Worm (Caenorhabditis elegans) whole organism, L2 larva: ENCODE data around the gene srd-54.

Source experiments
- C34F6.9 ChIP-seq: fragments of 150-350 bp; optimal IDR thresholded peaks from 2 replicates; lab custom pipeline; 2014; ENCODE audit warnings: missing biosample characterization, missing genetic modification characterization
- Y55F3AM.14 ChIP-seq: fragments of 200-800 bp; sonication (Bioruptor generic); optimal IDR thresholded peaks from 2 replicates; lab custom pipeline; 2018; ENCODE audit warnings: mild to moderate bottlenecking, missing genetic modification characterization, missing compliant biosample characterization
- ZK546.5 ChIP-seq: sonication (generic microtip); optimal IDR thresholded peaks from 2 replicates; lab custom pipeline; 2017; ENCODE audit warnings: missing biosample characterization, missing genetic modification characterization
- aly-2 ChIP-seq: fragments of 150-350 bp; optimal IDR thresholded peaks from 2 replicates; lab custom pipeline; 2014; ENCODE audit warnings: missing biosample characterization, missing genetic modification characterization
- ama-1 ChIP-seq: fragments of 150-350 bp; optimal IDR thresholded peaks from 2 replicates; lab custom pipeline; 2018; ENCODE audit warnings: inconsistent platforms
- blmp-1 ChIP-seq: sonication (generic microtip); optimal IDR thresholded peaks from 2 replicates; lab custom pipeline; 2017; ENCODE audit warnings: missing genetic modification characterization, mild to moderate bottlenecking, missing compliant biosample characterization, antibody characterized with exemption, moderate library complexity; ENCODE audit not compliant: insufficient read depth
- ceh-16 ChIP-seq: fragments of 150-350 bp; optimal IDR thresholded peaks from 2 replicates; lab custom pipeline; 2014; ENCODE audit warnings: missing biosample characterization, missing genetic modification characterization
- crh-2 ChIP-seq: sonication (generic microtip); optimal IDR thresholded peaks from 2 replicates; lab custom pipeline; 2017; ENCODE audit warnings: missing biosample characterization, missing genetic modification characterization
- dmd-4 ChIP-seq: sonication (generic microtip); optimal IDR thresholded peaks from 2 replicates; lab custom pipeline; 2017; ENCODE audit warnings: missing biosample characterization, missing genetic modification characterization
- egl-27 ChIP-seq: sonication (generic microtip); optimal IDR thresholded peaks from 3 replicates; lab custom pipeline; 2017; ENCODE audit warnings: missing biosample characterization, missing genetic modification reagents, missing genetic modification characterization
- elt-1 ChIP-seq: fragments of 150-350 bp; optimal IDR thresholded peaks from 2 replicates; lab custom pipeline; 2014; ENCODE audit warnings: missing biosample characterization, missing genetic modification characterization
- elt-3 ChIP-seq: sonication (generic microtip); optimal IDR thresholded peaks from 2 replicates; lab custom pipeline; 2017; ENCODE audit warnings: missing biosample characterization, missing genetic modification characterization
- fos-1 ChIP-seq: fragments of 150-350 bp; optimal IDR thresholded peaks from 2 replicates; lab custom pipeline; 2014; ENCODE audit warnings: missing biosample characterization, missing genetic modification characterization
- gmeb-1 ChIP-seq: fragments of 150-350 bp; optimal IDR thresholded peaks from 2 replicates; lab custom pipeline; 2014; ENCODE audit warnings: missing biosample characterization, missing genetic modification characterization
- lin-13 ChIP-seq: fragments of 150-350 bp; optimal IDR thresholded peaks from 2 replicates; lab custom pipeline; 2014; ENCODE audit warnings: missing biosample characterization, missing genetic modification reagents, missing genetic modification characterization
- lin-39 ChIP-seq: fragments of 150-350 bp; optimal IDR thresholded peaks from 2 replicates; lab custom pipeline; 2014; ENCODE audit warnings: missing biosample characterization, missing genetic modification reagents, missing genetic modification characterization
- lsy-2 ChIP-seq, 2 experiments: fragments of 150-350 bp in 1 of 2; sonication (generic microtip) in 1 of 2; optimal IDR thresholded peaks; 2 replicates each; lab custom pipeline; 2014 to 2017; ENCODE audit warnings: missing biosample characterization in 2 of 2, missing genetic modification characterization in 2 of 2
- mab-5 ChIP-seq: fragments of 150-350 bp; optimal IDR thresholded peaks from 2 replicates; lab custom pipeline; 2014; ENCODE audit warnings: missing biosample characterization, missing genetic modification characterization
- mdl-1 ChIP-seq, 2 experiments: fragments of 150-350 bp in 1 of 2; sonication (generic microtip) in 1 of 2; optimal IDR thresholded peaks; 2 replicates each; lab custom pipeline; 2017; ENCODE audit warnings: missing biosample characterization in 2 of 2, missing genetic modification characterization in 2 of 2
- nhr-10 ChIP-seq: sonication (generic microtip); optimal IDR thresholded peaks from 2 replicates; lab custom pipeline; 2017; ENCODE audit warnings: missing biosample characterization, missing genetic modification characterization
- nhr-11 ChIP-seq: fragments of 150-350 bp; optimal IDR thresholded peaks from 2 replicates; lab custom pipeline; 2014; ENCODE audit warnings: missing biosample characterization, missing genetic modification characterization
- nhr-129 ChIP-seq: fragments of 150-350 bp; optimal IDR thresholded peaks from 2 replicates; lab custom pipeline; 2014; ENCODE audit warnings: missing biosample characterization, missing genetic modification characterization
- nhr-21 ChIP-seq: fragments of 150-350 bp; optimal IDR thresholded peaks from 2 replicates; lab custom pipeline; 2014; ENCODE audit warnings: missing biosample characterization, missing genetic modification characterization
- nhr-23 ChIP-seq: fragments of 150-350 bp; optimal IDR thresholded peaks from 2 replicates; lab custom pipeline; 2014; ENCODE audit warnings: missing biosample characterization, missing genetic modification reagents, missing genetic modification characterization
- nhr-237 ChIP-seq: fragments of 150-350 bp; optimal IDR thresholded peaks from 2 replicates; lab custom pipeline; 2014; ENCODE audit warnings: missing biosample characterization, missing genetic modification characterization
- nhr-25 ChIP-seq: fragments of 150-350 bp; sonication (generic microtip); optimal IDR thresholded peaks from 3 replicates; lab custom pipeline; 2014; ENCODE audit warnings: missing biosample characterization, missing genetic modification characterization
- nhr-6 ChIP-seq: fragments of 150-350 bp; optimal IDR thresholded peaks from 2 replicates; lab custom pipeline; 2014; ENCODE audit warnings: missing biosample characterization, missing genetic modification characterization
- nhr-77 ChIP-seq: fragments of 150-350 bp; optimal IDR thresholded peaks from 2 replicates; lab custom pipeline; 2014; ENCODE audit warnings: missing biosample characterization, missing genetic modification characterization
- peb-1 ChIP-seq: fragments of 150-350 bp; optimal IDR thresholded peaks from 2 replicates; lab custom pipeline; 2014; ENCODE audit warnings: missing biosample characterization, missing genetic modification characterization
- sem-4 ChIP-seq: fragments of 150-350 bp; optimal IDR thresholded peaks from 2 replicates; lab custom pipeline; 2014; ENCODE audit warnings: missing biosample characterization, missing genetic modification reagents, missing genetic modification characterization
- skn-1 ChIP-seq: sonication (generic microtip); optimal IDR thresholded peaks from 2 replicates; lab custom pipeline; 2017; ENCODE audit warnings: missing biosample characterization, missing genetic modification characterization
- sma-3 ChIP-seq: sonication (generic microtip); optimal IDR thresholded peaks from 2 replicates; lab custom pipeline; 2016; ENCODE audit warnings: missing genetic modification reagents, missing genetic modification characterization, missing compliant biosample characterization
- snpc-4 ChIP-seq: fragments of 150-350 bp; optimal IDR thresholded peaks from 2 replicates; lab custom pipeline; 2014; ENCODE audit warnings: missing biosample characterization, missing genetic modification characterization
- unc-39 ChIP-seq: fragments of 150-350 bp; optimal IDR thresholded peaks from 2 replicates; lab custom pipeline; 2014; ENCODE audit warnings: missing biosample characterization, missing genetic modification characterization
- unc-55 ChIP-seq: fragments of 150-350 bp; sonication (generic microtip); optimal IDR thresholded peaks from 3 replicates; lab custom pipeline; 2014; ENCODE audit warnings: missing biosample characterization, missing genetic modification reagents, missing genetic modification characterization
- unc-62 ChIP-seq: fragments of 150-350 bp; optimal IDR thresholded peaks from 2 replicates; lab custom pipeline; 2014; ENCODE audit warnings: missing biosample characterization, missing genetic modification reagents, missing genetic modification characterization
- zag-1 ChIP-seq: fragments of 150-350 bp; optimal IDR thresholded peaks from 2 replicates; lab custom pipeline; 2014; ENCODE audit warnings: missing biosample characterization, missing genetic modification characterization
- ztf-1 ChIP-seq: fragments of 200-800 bp; sonication (Bioruptor generic); conservative IDR thresholded peaks from 2 replicates; pipeline ENCODE4 v1.3.6; 2022; ENCODE audit warnings: missing genetic modification characterization, missing compliant biosample characterization

Gene srd-54

ce11 chrII:7393922-7394689, 38.3 kb upstream of the srd-54 start:
- no peak for TF ChIP-seq ceh-16 (tag; lab: Kevin White, UChicago)
- TF ChIP-seq sem-4 (tag; lab: Kevin White, UChicago) = peak; percentile 17
- TF ChIP-seq C34F6.9 = peak; percentile 27
- no peak for TF ChIP-seq nhr-237 (tag; lab: Kevin White, UChicago)
- TF ChIP-seq unc-62 = no peak
- TF ChIP-seq lsy-2 (tag; optimal IDR thresholded peaks at IDR 0.05; lab: Kevin White, UChicago) = peak in 1 of 2 experiments; percentile 27
- TF ChIP-seq nhr-25 (tag; lab: Kevin White, UChicago) = peak; percentile 15

ce11 chrII:7394690-7395054, 37.8 kb upstream of the srd-54 start, which contains the start of gene bath-44:
Gene bath-44 (plus strand): TSS chrII:7394955.
- no peak for TF ChIP-seq nhr-77 (tag; lab: Kevin White, UChicago)
- no peak for TF ChIP-seq ZK546.5 (tag; lab: Kevin White, UChicago)
- TF ChIP-seq lsy-2 (tag; optimal IDR thresholded peaks at IDR 0.05; lab: Kevin White, UChicago) = no peak
- no peak for TF ChIP-seq nhr-10 (tag; lab: Kevin White, UChicago)
- no peak for TF ChIP-seq elt-3 (tag; lab: Kevin White, UChicago)
- no peak for TF ChIP-seq aly-2
- no peak for TF ChIP-seq nhr-23 (tag; lab: Kevin White, UChicago)
- no peak for TF ChIP-seq C34F6.9
- no peak for TF ChIP-seq nhr-6 (tag; lab: Kevin White, UChicago)
- TF ChIP-seq nhr-129 = no peak
- no peak for TF ChIP-seq nhr-11 (tag; lab: Kevin White, UChicago)

- TF ChIP-seq crh-2 = no peak
- no peak for TF ChIP-seq mab-5 (tag; lab: Kevin White, UChicago)
- TF ChIP-seq nhr-23 (tag; lab: Kevin White, UChicago) = no peak
- TF ChIP-seq skn-1 (tag; lab: Kevin White, UChicago) = no peak
- no peak for TF ChIP-seq lin-13
- no peak for TF ChIP-seq zag-1 (tag; lab: Kevin White, UChicago)
- TF ChIP-seq lin-39 (tag; lab: Kevin White, UChicago) = no peak
- no peak for TF ChIP-seq elt-3 (tag; lab: Kevin White, UChicago)
- no peak for TF ChIP-seq sem-4 (tag; lab: Kevin White, UChicago)
- no peak for TF ChIP-seq fos-1
Observed at ce11 chrII:7396081-7396480, 36.3 kb upstream of the srd-54 start.

ce11 chrII:7397273-7397840, 35.1 kb upstream of the srd-54 start:
- TF ChIP-seq lsy-2 (tag; optimal IDR thresholded peaks at IDR 0.05; lab: Kevin White, UChicago) = peak in 1 of 2 experiments; percentile 17
- TF ChIP-seq sem-4 (tag; lab: Kevin White, UChicago) = peak; percentile 28
- no peak for TF ChIP-seq Y55F3AM.14 (GFP tag; lab: Kevin White, UChicago)
- no peak for TF ChIP-seq lin-39 (tag; lab: Kevin White, UChicago)
- TF ChIP-seq elt-1 (tag; lab: Kevin White, UChicago) = no peak
- peak; percentile 24 for TF ChIP-seq nhr-21 (tag; lab: Kevin White, UChicago)
- no peak for TF ChIP-seq ZK546.5 (tag; lab: Kevin White, UChicago)
- TF ChIP-seq gmeb-1 (tag; lab: Kevin White, UChicago) = no peak
- no peak for TF ChIP-seq unc-39
- TF ChIP-seq mdl-1 (tag; optimal IDR thresholded peaks at IDR 0.05; lab: Kevin White, UChicago) = no peak
- TF ChIP-seq nhr-25 (tag; lab: Kevin White, UChicago) = peak; percentile 25
- TF ChIP-seq ztf-1 (GFP tag; lab: Robert Waterston, UW) = no peak
- peak; percentile 33 for TF ChIP-seq sma-3 (GFP tag; lab: Kevin White, UChicago)
- peak; percentile 0 for TF ChIP-seq ama-1
- TF ChIP-seq egl-27 (tag; lab: Kevin White, UChicago) = no peak

- TF ChIP-seq sma-3 (GFP tag; lab: Kevin White, UChicago) (no peak), lin-39 (tag; lab: Kevin White, UChicago) (no peak), dmd-4 (tag; lab: Kevin White, UChicago) (no peak), aly-2 (no peak), skn-1 (tag; lab: Kevin White, UChicago) (no peak), blmp-1 (tag; lab: Kevin White, UChicago) (no peak), peb-1 (no peak), crh-2 (no peak), fos-1 (no peak), snpc-4 (tag; lab: Kevin White, UChicago) (no peak), nhr-11 (tag; lab: Kevin White, UChicago) (no peak), nhr-77 (tag; lab: Kevin White, UChicago) (no peak), nhr-23 (tag; lab: Kevin White, UChicago) (no peak), unc-55 (GFP tag; lab: Kevin White, UChicago) (no peak), nhr-129 (no peak)
- TF ChIP-seq, all 48 proteins: peak for 0
Observed at ce11 chrII:7398712-7399111, 33.7 kb upstream of the srd-54 start, which contains the start of gene C07D10.1. Gene C07D10.1 (plus strand): TSS chrII:7399012.
